Worm (Caenorhabditis elegans): ENCODE data around the gene ZC449.8.
A peak's percentile ranks its signal among the peaks of the same experiment; 100 is the strongest.

ZC449.8 gene

DNA sequence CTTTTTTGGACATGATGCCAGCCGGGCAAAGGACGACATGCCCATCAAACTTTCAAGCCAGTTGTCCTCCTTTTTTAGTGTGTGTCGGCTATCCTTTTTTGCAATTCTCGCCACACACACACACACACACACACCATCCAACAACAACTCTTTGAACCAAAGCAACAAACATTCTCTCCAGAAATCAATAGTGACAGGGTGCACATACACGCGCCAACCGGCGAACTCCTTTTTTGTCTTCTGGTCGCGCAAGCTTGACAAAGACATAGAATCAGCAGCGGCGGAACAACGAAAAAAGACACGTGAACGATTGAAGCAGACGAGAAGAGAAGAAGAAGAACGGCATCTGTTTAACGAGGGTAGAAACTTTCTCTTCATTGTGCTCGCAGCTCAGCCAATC lies 34.8 kb upstream of the ZC449.8 start (continued):
- TF ChIP-seq ces-1 (GFP tag; optimal IDR thresholded peaks at IDR 0.05) (no peak), aha-1 (tag) (peak; percentile 64)

DNA sequence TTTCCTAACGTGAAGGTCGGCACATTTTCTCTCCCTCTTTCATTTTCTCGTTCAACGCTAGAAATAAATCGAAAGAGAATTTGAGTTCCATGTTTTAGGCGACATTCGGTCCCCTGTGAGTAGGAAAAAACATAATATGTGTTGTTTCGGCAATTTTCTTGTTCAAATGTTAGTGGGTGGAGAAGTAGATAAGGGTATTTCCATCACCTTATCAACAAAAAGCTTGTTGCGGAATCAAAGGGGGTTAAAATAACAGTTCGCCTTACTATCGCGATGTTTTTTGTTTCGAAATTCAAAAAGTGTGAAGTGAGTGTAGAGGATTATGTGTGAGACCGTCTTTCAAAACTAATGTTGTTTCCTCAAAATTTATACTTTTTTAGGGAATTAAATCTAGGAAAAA lies 34.3 kb upstream of the ZC449.8 start:
- TF ChIP-seq daf-16 (GFP tag; optimal IDR thresholded peaks at IDR 0.05) (no peak), daf-16 (tag; optimal IDR thresholded peaks at IDR 0.05) (peak; percentile 87), nhr-28 (tag; optimal IDR thresholded peaks at IDR 0.05) (peak; percentile 21), sdz-12 (GFP tag; optimal IDR thresholded peaks at IDR 0.05) (no peak), skn-1 (tag; optimal IDR thresholded peaks at IDR 0.05) (no peak), dve-1 (tag; optimal IDR thresholded peaks at IDR 0.05; ENCODE audit: insufficient read depth) (peak; percentile 12), pqm-1 (tag; optimal IDR thresholded peaks at IDR 0.05) (peak; percentile 28), unc-62 (GFP tag; optimal IDR thresholded peaks at IDR 0.05 in 1 of 2) (peak in 1 of 2 experiments; percentile 35), unc-62 (tag; optimal IDR thresholded peaks at IDR 0.05) (no peak)

DNA sequence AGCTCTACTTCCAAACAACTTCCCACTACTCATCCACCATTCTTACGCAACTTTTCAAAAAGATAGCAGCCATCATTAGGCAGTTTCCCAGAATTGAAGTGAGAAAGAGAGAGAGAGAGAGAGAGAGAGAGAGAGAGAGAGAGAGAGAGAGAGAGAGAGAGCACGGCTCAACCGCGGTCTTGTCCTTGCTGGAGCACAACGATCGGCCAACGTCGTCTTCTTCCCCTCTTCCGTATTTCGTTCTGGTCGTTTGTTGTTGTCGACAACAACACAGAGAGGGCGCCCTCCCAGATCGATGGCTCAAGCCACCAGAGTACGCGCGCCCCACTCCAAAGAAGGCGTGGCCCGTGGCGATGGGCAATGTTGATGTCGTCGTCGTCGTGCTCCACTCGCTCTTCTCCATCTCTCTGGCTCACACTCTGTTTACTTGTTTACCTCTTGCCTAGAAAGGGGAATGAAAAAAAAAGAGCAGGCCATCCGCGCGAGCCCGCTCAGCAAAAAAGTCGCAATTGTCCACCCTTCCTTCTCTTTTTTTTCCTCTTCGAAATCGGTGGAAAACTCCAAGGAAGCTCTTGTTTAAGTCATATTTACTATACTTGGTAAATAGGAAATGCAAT lies 33.8 kb upstream of the ZC449.8 start:
- TF ChIP-seq spr-1 (tag; optimal IDR thresholded peaks at IDR 0.05), result no peak
- TF ChIP-seq nhr-11 (tag; optimal IDR thresholded peaks at IDR 0.05), result peak; percentile 50
- TF ChIP-seq nhr-25 (tag; optimal IDR thresholded peaks at IDR 0.05; ENCODE audit: borderline replicate concordance, insufficient read depth), result no peak
- TF ChIP-seq ZK337.2 (GFP tag; IDR thresholded peaks at IDR 0.05), result no peak
- no peak for TF ChIP-seq ceh-44 (GFP tag; IDR thresholded peaks at IDR 0.05)
- 0 out of 2 replicates have a peak, but pooled peaks have one; percentile 4 for TF ChIP-seq vab-7 (GFP tag; IDR thresholded peaks at IDR 0.05)
- TF ChIP-seq lsy-2 (tag; optimal IDR thresholded peaks at IDR 0.05), result peak in 1 of 2 experiments; percentile 50
- peak; percentile 74; the same call in 1 of the 2 replicates for TF ChIP-seq egl-43 (GFP tag; IDR thresholded peaks at IDR 0.05)
- TF ChIP-seq unc-62 (GFP tag; optimal IDR thresholded peaks at IDR 0.05 in 1 of 2), result peak in 1 of 2 experiments; percentile 55
- TF ChIP-seq unc-62 (tag; optimal IDR thresholded peaks at IDR 0.05), result no peak
- no peak for TF ChIP-seq T26A8.4 (GFP tag; IDR thresholded peaks at IDR 0.05)
- TF ChIP-seq nhr-6 (tag; optimal IDR thresholded peaks at IDR 0.05), result no peak
- TF ChIP-seq arid-1 (GFP tag; conservative IDR thresholded peaks at IDR 0.05), result no peak
- TF ChIP-seq aly-2 (tag; optimal IDR thresholded peaks at IDR 0.05), result no peak
- peak; percentile 45 for TF ChIP-seq hmg-1.1 (GFP tag; IDR thresholded peaks at IDR 0.05)
- peak; percentile 20 for TF ChIP-seq ceh-28 (tag; optimal IDR thresholded peaks at IDR 0.05)
- no peak for TF ChIP-seq dpl-1 (GFP tag; optimal IDR thresholded peaks at IDR 0.05)
- TF ChIP-seq ama-1 (optimal IDR thresholded peaks at IDR 0.05), result no peak
- TF ChIP-seq mep-1 (tag; optimal IDR thresholded peaks at IDR 0.05), result peak; percentile 57
- TF ChIP-seq set-16 (GFP tag; IDR thresholded peaks at IDR 0.05), result peak; percentile 88
- no peak for TF ChIP-seq F44E2.7 (GFP tag; IDR thresholded peaks at IDR 0.05)
- TF ChIP-seq madf-9 (GFP tag; conservative IDR thresholded peaks at IDR 0.05), result no peak
- no peak for TF ChIP-seq mdt-29 (GFP tag; IDR thresholded peaks at IDR 0.05)
- peak; percentile 5 for TF ChIP-seq aha-1 (tag)
- no peak for TF ChIP-seq mxl-3 (GFP tag; optimal IDR thresholded peaks at IDR 0.05)
- peak; percentile 86 for TF ChIP-seq ctbp-1 (GFP tag; IDR thresholded peaks at IDR 0.05)
- no peak for TF ChIP-seq lin-39 (tag; optimal IDR thresholded peaks at IDR 0.05)
- TF ChIP-seq R02D3.7 (tag; optimal IDR thresholded peaks at IDR 0.05), result no peak
- no peak for TF ChIP-seq nhr-42 (GFP tag; IDR thresholded peaks at IDR 0.05)
- no peak for TF ChIP-seq attf-4 (tag; optimal IDR thresholded peaks at IDR 0.05)
- TF ChIP-seq fkh-10 (GFP tag; optimal IDR thresholded peaks at IDR 0.05), result peak; percentile 73
- TF ChIP-seq hif-1 (tag; optimal IDR thresholded peaks at IDR 0.05), result peak in 1 of 2 experiments; percentile 26
- no peak for TF ChIP-seq lin-29 (GFP tag; IDR thresholded peaks at IDR 0.05)
- no peak for TF ChIP-seq dmd-8 (GFP tag; IDR thresholded peaks at IDR 0.05)
- peak; percentile 26 for TF ChIP-seq F37D6.2 (tag; optimal IDR thresholded peaks at IDR 0.05)
- no peak for TF ChIP-seq nhr-48 (tag; optimal IDR thresholded peaks at IDR 0.05)
- TF ChIP-seq rbr-2 (tag; optimal IDR thresholded peaks at IDR 0.05), result peak; percentile 74
- TF ChIP-seq mdl-1 (tag; optimal IDR thresholded peaks at IDR 0.05), result peak in 1 of 2 experiments; percentile 27
